Worm (Caenorhabditis elegans) whole organism, early embryonic: ENCODE results near the gene Y119D3B.14.

Source experiments
- B0310.2 ChIP-seq: sonication (generic microtip); optimal IDR thresholded peaks from 2 replicates; lab custom pipeline; 2016; ENCODE audit warnings: mild to moderate bottlenecking, missing genetic modification characterization, missing compliant biosample characterization
- F13C5.2 ChIP-seq: sonication (generic microtip); optimal IDR thresholded peaks from 2 replicates; lab custom pipeline; 2017; ENCODE audit warnings: mild to moderate bottlenecking, missing genetic modification characterization, inconsistent platforms, missing compliant biosample characterization
- aly-1 ChIP-seq: sonication (generic microtip); optimal IDR thresholded peaks from 2 replicates; lab custom pipeline; 2016; ENCODE audit warnings: missing genetic modification characterization, missing compliant biosample characterization
- ama-1 ChIP-seq: fragments of 150-350 bp; optimal IDR thresholded peaks from 2 replicates; lab custom pipeline; 2014
- ceh-13 ChIP-seq: fragments of 200-800 bp; sonication (Bioruptor generic); optimal IDR thresholded peaks from 2 replicates; lab custom pipeline; 2018; ENCODE audit warnings: mild to moderate bottlenecking, missing genetic modification characterization, missing compliant biosample characterization
- ceh-36 ChIP-seq: sonication (generic microtip); optimal IDR thresholded peaks from 2 replicates; lab custom pipeline; 2016; ENCODE audit warnings: missing genetic modification characterization, inconsistent platforms, missing compliant biosample characterization
- ets-7 ChIP-seq: sonication (generic microtip); optimal IDR thresholded peaks from 2 replicates; lab custom pipeline; 2016; ENCODE audit warnings: missing genotype, missing genetic modification characterization, missing compliant biosample characterization
- flt-1 ChIP-seq: fragments of 200-800 bp; sonication (Bioruptor generic); IDR thresholded peaks from 2 replicates; pipeline ENCODE4 v1.3.6; 2022; ENCODE audit warnings: missing genetic modification characterization, missing compliant biosample characterization
- hmbx-1 ChIP-seq: sonication (generic microtip); optimal IDR thresholded peaks from 2 replicates; lab custom pipeline; 2016; ENCODE audit warnings: mild to moderate bottlenecking, missing genetic modification characterization, missing compliant biosample characterization
- hmg-4 ChIP-seq: fragments of 200-800 bp; sonication (Bioruptor generic); optimal IDR thresholded peaks from 2 replicates; lab custom pipeline; 2018; ENCODE audit warnings: mild to moderate bottlenecking, missing genetic modification characterization, missing compliant biosample characterization
- hnd-1 ChIP-seq: sonication (generic microtip); optimal IDR thresholded peaks from 2 replicates; lab custom pipeline; 2016; ENCODE audit warnings: missing genetic modification characterization, missing compliant biosample characterization
- pes-1 ChIP-seq: fragments of 200-800 bp; sonication (Bioruptor generic); IDR thresholded peaks from 2 replicates; pipeline ENCODE4 v1.3.6; 2022; ENCODE audit warnings: missing genetic modification reagents, missing genetic modification characterization, missing compliant biosample characterization
- scrt-1 ChIP-seq: fragments of 200-800 bp; sonication (Bioruptor generic); IDR thresholded peaks from 2 replicates; pipeline ENCODE4 v1.3.6; 2022; ENCODE audit warnings: missing genetic modification characterization, missing compliant biosample characterization
- sea-1 ChIP-seq: fragments of 200-800 bp; sonication (Bioruptor generic); conservative IDR thresholded peaks from 2 replicates; pipeline ENCODE4 v1.3.6; 2022; ENCODE audit warnings: missing genetic modification characterization, missing compliant biosample characterization
- tbx-11 ChIP-seq: fragments of 200-800 bp; sonication (Bioruptor generic); IDR thresholded peaks from 2 replicates; pipeline ENCODE4 v1.3.6; 2022; ENCODE audit warnings: missing genetic modification characterization, missing compliant biosample characterization
- tbx-37 ChIP-seq: fragments of 200-800 bp; sonication (Bioruptor generic); conservative IDR thresholded peaks from 2 replicates; pipeline ENCODE4 v1.3.6; 2022; ENCODE audit warnings: missing genetic modification reagents, missing genetic modification characterization, missing compliant biosample characterization
- tra-4 ChIP-seq: sonication (generic microtip); optimal IDR thresholded peaks from 2 replicates; lab custom pipeline; 2017; ENCODE audit warnings: missing genetic modification characterization, missing compliant biosample characterization

The Y119D3B.14 gene

ce11 chrIII:1193326-1193862 lies at the start of gene Y119D3B.14:
Gene Y119D3B.14, minus strand, starts transcription at chrIII:1193812.
- TF ChIP-seq hmg-4 (GFP tag; lab: Kevin White, UChicago), result no peak
- TF ChIP-seq hmbx-1 (tag; lab: Kevin White, UChicago), result no peak
- no peak for TF ChIP-seq tbx-11 (GFP tag; lab: Robert Waterston, UW)
- TF ChIP-seq ceh-13 (GFP tag; lab: Kevin White, UChicago), result no peak
- no peak for TF ChIP-seq sea-1

ce11 chrIII:1243199-1243598 lies 49.6 kb upstream of the Y119D3B.14 start, which contains the start of gene fbxa-63:
Gene fbxa-63, plus strand, starts transcription at chrIII:1243508.
- TF ChIP-seq tra-4 (tag; lab: Kevin White, UChicago) (no peak), aly-1 (no peak), tbx-11 (GFP tag; lab: Robert Waterston, UW) (no peak)

ce11 chrIII:1238704-1239103 lies 45.1 kb upstream of the Y119D3B.14 start, which contains the start of gene fbxa-61:
Gene fbxa-61, plus strand, starts transcription at chrIII:1239048.
- TF ChIP-seq tbx-11 (GFP tag; lab: Robert Waterston, UW), result no peak
- TF ChIP-seq ceh-36 (tag; lab: Kevin White, UChicago), result no peak
- TF ChIP-seq B0310.2 (tag; lab: Kevin White, UChicago), result no peak
- TF ChIP-seq ama-1 (lab: Kevin White, UChicago), result no peak
- no peak for TF ChIP-seq scrt-1
- TF ChIP-seq hmg-4 (GFP tag; lab: Kevin White, UChicago), result no peak
- no peak for TF ChIP-seq ceh-13 (GFP tag; lab: Kevin White, UChicago)
- no peak for TF ChIP-seq pes-1
- TF ChIP-seq sea-1, result no peak
- TF ChIP-seq ets-7 (tag; lab: Kevin White, UChicago), result no peak
- no peak for TF ChIP-seq F13C5.2 (tag; lab: Kevin White, UChicago)
- TF ChIP-seq tra-4 (tag; lab: Kevin White, UChicago), result no peak
- TF ChIP-seq hmbx-1 (tag; lab: Kevin White, UChicago), result no peak
- TF ChIP-seq hnd-1, result no peak
- TF ChIP-seq flt-1 (GFP tag; lab: Robert Waterston, UW), result no peak
- no peak for TF ChIP-seq tbx-37 (GFP tag; lab: Robert Waterston, UW)
- no peak for TF ChIP-seq aly-1

DNA sequence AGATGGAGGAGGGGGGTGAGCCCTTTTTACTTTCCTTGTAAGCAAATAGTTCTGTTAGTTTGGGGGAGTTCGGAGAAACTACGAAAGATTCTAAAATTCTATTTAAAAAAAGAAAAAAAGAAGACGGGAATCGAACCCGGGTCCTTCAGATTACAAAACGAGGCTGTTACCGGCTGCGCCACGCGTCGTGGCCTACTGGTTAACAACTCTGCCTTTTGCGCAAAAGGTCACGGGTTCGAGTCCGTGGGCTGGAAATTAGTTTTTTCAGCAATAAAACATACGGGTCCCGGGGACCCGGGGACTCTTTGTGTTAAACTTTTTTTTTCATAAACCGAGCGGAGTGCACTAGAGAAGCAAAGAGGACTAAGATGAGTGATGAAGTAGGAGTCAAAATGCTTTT lies 37.6 kb upstream of the Y119D3B.14 start:
- no peak for TF ChIP-seq hnd-1
- no peak for TF ChIP-seq tbx-37 (GFP tag; lab: Robert Waterston, UW)
- TF ChIP-seq scrt-1, result no peak
- no peak for TF ChIP-seq hmg-4 (GFP tag; lab: Kevin White, UChicago)
- no peak for TF ChIP-seq tra-4 (tag; lab: Kevin White, UChicago)
- TF ChIP-seq ama-1 (lab: Kevin White, UChicago), result no peak
- no peak for TF ChIP-seq ceh-13 (GFP tag; lab: Kevin White, UChicago)
- TF ChIP-seq flt-1 (GFP tag; lab: Robert Waterston, UW), result no peak

DNA sequence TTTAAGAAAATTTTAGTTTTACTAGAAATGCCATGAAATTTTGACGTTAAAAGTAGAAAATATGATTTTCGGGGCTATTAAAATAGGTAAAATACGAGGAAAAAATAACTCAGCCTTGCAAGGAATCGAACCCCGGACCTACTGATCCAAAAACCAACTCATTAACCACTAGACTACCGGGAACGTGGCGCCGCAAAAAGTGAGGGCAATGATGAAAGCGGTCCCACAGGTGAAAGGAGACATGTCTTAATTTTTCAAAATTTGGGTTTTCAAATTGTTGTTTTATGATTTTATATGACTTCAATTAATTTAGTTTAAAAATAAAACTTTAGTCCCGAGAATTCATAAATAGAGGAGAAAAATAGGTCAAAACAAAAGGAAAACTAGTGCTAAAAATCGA lies 37.1 kb upstream of the Y119D3B.14 start:
- TF ChIP-seq scrt-1 (no peak), tbx-11 (GFP tag; lab: Robert Waterston, UW) (no peak), aly-1 (no peak), tbx-37 (GFP tag; lab: Robert Waterston, UW) (no peak), hnd-1 (no peak), B0310.2 (tag; lab: Kevin White, UChicago) (no peak), ceh-13 (GFP tag; lab: Kevin White, UChicago) (no peak), hmbx-1 (tag; lab: Kevin White, UChicago) (no peak), ceh-36 (tag; lab: Kevin White, UChicago) (no peak), sea-1 (no peak), tra-4 (tag; lab: Kevin White, UChicago) (no peak), hmg-4 (GFP tag; lab: Kevin White, UChicago) (no peak), pes-1 (no peak), F13C5.2 (tag; lab: Kevin White, UChicago) (no peak), ets-7 (tag; lab: Kevin White, UChicago) (no peak), ama-1 (lab: Kevin White, UChicago) (no peak)

ce11 chrIII:1230174-1230573 lies 36.6 kb upstream of the Y119D3B.14 start, which contains the start of gene pes-4:
Gene pes-4, minus strand, starts transcription at chrIII:1230274.
- TF ChIP-seq ceh-13 (GFP tag; lab: Kevin White, UChicago) (no peak), ama-1 (lab: Kevin White, UChicago) (no peak), tbx-11 (GFP tag; lab: Robert Waterston, UW) (no peak), hmg-4 (GFP tag; lab: Kevin White, UChicago) (no peak), tbx-37 (GFP tag; lab: Robert Waterston, UW) (no peak), ets-7 (tag; lab: Kevin White, UChicago) (no peak), scrt-1 (no peak), pes-1 (no peak), F13C5.2 (tag; lab: Kevin White, UChicago) (no peak), B0310.2 (tag; lab: Kevin White, UChicago) (no peak), hmbx-1 (tag; lab: Kevin White, UChicago) (no peak), ceh-36 (tag; lab: Kevin White, UChicago) (no peak), sea-1 (no peak), hnd-1 (no peak), aly-1 (no peak), tra-4 (tag; lab: Kevin White, UChicago) (no peak), flt-1 (GFP tag; lab: Robert Waterston, UW) (no peak)

- TF ChIP-seq scrt-1 (no peak), B0310.2 (tag; lab: Kevin White, UChicago) (no peak), hmg-4 (GFP tag; lab: Kevin White, UChicago) (no peak), F13C5.2 (tag; lab: Kevin White, UChicago) (no peak), tbx-37 (GFP tag; lab: Robert Waterston, UW) (no peak), aly-1 (no peak), flt-1 (GFP tag; lab: Robert Waterston, UW) (no peak), ets-7 (tag; lab: Kevin White, UChicago) (no peak), sea-1 (no peak), ama-1 (lab: Kevin White, UChicago) (no peak), hmbx-1 (tag; lab: Kevin White, UChicago) (no peak), ceh-36 (tag; lab: Kevin White, UChicago) (no peak), tra-4 (tag; lab: Kevin White, UChicago) (no peak), tbx-11 (GFP tag; lab: Robert Waterston, UW) (no peak), hnd-1 (no peak), pes-1 (no peak), ceh-13 (GFP tag; lab: Kevin White, UChicago) (no peak)
Observed at ce11 chrIII:1229510-1229909, 35.9 kb upstream of the Y119D3B.14 start.
